Fruit fly (Drosophila melanogaster) whole organism, embryonic: ENCODE data around the gene GIIIspla2.

Source experiments
- CG11093 ChIP-seq: fragments of 200-800 bp; sonication (Bioruptor generic); IDR thresholded peaks from 3 replicates; pipeline ENCODE4 v1.3.6; 2022; ENCODE audit warnings: missing biosample characterization, missing genetic modification characterization
- CG13775 ChIP-seq: fragments of 200-800 bp; sonication (Bioruptor generic); optimal IDR thresholded peaks from 3 replicates; lab custom pipeline; 2017; ENCODE audit warnings: missing biosample characterization, mild to moderate bottlenecking, missing genetic modification characterization
- CG15073 ChIP-seq: fragments of 200-800 bp; sonication (Bioruptor generic); optimal IDR thresholded peaks from 2 replicates; lab custom pipeline; 2016; ENCODE audit warnings: missing biosample characterization, missing genetic modification characterization
- CG15601 ChIP-seq: fragments of 200-800 bp; sonication (Bioruptor generic); optimal IDR thresholded peaks from 3 replicates; lab custom pipeline; 2019; ENCODE audit warnings: missing biosample characterization, mild to moderate bottlenecking, missing genetic modification characterization, moderate library complexity
- CG18476 ChIP-seq: fragments of 200-800 bp; sonication (Bioruptor generic); optimal IDR thresholded peaks from 2 replicates; lab custom pipeline; 2016; ENCODE audit warnings: missing biosample characterization, mild to moderate bottlenecking, missing genetic modification characterization
- CG34422 ChIP-seq: fragments of 200-800 bp; sonication (Bioruptor generic); IDR thresholded peaks from 3 replicates; pipeline ENCODE4 v1.3.6; 2022; ENCODE audit warnings: missing biosample characterization, missing genetic modification characterization
- CG3995 ChIP-seq: fragments of 200-800 bp; sonication (Bioruptor generic); optimal IDR thresholded peaks from 3 replicates; lab custom pipeline; 2016; ENCODE audit warnings: missing biosample characterization, missing genetic modification characterization
- CG6689 ChIP-seq: fragments of 200-800 bp; sonication (Bioruptor generic); IDR thresholded peaks from 2 replicates; pipeline ENCODE4 v1.3.6; 2022; ENCODE audit warnings: missing biosample characterization, missing genetic modification characterization
- CG7839 ChIP-seq: fragments of 200-800 bp; sonication (Bioruptor generic); optimal IDR thresholded peaks from 3 replicates; lab custom pipeline; 2018; ENCODE audit warnings: missing biosample characterization, mild to moderate bottlenecking, missing genetic modification characterization, moderate library complexity
- CG8290 ChIP-seq, 3 experiments: fragments of 200-800 bp; sonication (Bioruptor generic); optimal IDR thresholded peaks; 2 replicates each; lab custom pipeline; 2016 to 2019; ENCODE audit warnings: missing biosample characterization in 3 of 3, missing genetic modification characterization in 3 of 3, mild to moderate bottlenecking in 2 of 3, moderate library complexity in 1 of 3
- CG8765 ChIP-seq: fragments of 200-800 bp; sonication (Bioruptor generic); IDR thresholded peaks from 2 replicates; pipeline ENCODE4 v1.3.6; 2022; ENCODE audit warnings: missing biosample characterization, missing genetic modification characterization
- D ChIP-seq, 2 experiments: fragments of 200-800 bp in 1 of 2; fragments of >200 bp in 1 of 2; sonication (Bioruptor generic) in 1 of 2; optimal IDR thresholded peaks; 2 replicates in 1 of 2; 3 replicates in 1 of 2; lab custom pipeline; 2017; ENCODE audit warnings: mild to moderate bottlenecking in 1 of 2, missing biosample characterization in 1 of 2, missing genetic modification characterization in 1 of 2, missing genetic modification reagents in 1 of 2
- E2f1 ChIP-seq: fragments of 200-800 bp; sonication (Bioruptor generic); IDR thresholded peaks from 2 replicates; pipeline ENCODE4 v1.3.6; 2022; ENCODE audit warnings: missing biosample characterization, missing genetic modification characterization
- ERR ChIP-seq: fragments of 200-800 bp; sonication (Bioruptor generic); optimal IDR thresholded peaks from 2 replicates; lab custom pipeline; 2016; ENCODE audit warnings: missing biosample characterization, missing genetic modification characterization
- Ets65A ChIP-seq: fragments of 200-800 bp; sonication (Bioruptor generic); peaks from one replicate; lab custom pipeline; 2016; ENCODE audit warnings: missing biosample characterization, missing genetic modification characterization
- Ets97D ChIP-seq: fragments of 200-800 bp; sonication (Bioruptor generic); optimal IDR thresholded peaks from 3 replicates; lab custom pipeline; 2016; ENCODE audit warnings: missing biosample characterization, missing genetic modification characterization
- HHEX ChIP-seq: fragments of 200-800 bp; sonication (Bioruptor generic); optimal IDR thresholded peaks from 3 replicates; lab custom pipeline; 2017; ENCODE audit warnings: missing biosample characterization, mild to moderate bottlenecking, missing genetic modification characterization, missing genetic modification reagents
- Hmr ChIP-seq: fragments of 200-800 bp; sonication (Bioruptor generic); optimal IDR thresholded peaks from 3 replicates; lab custom pipeline; 2017; ENCODE audit warnings: mild to moderate bottlenecking, missing biosample characterization, missing genetic modification reagents, missing genetic modification characterization
- Mad ChIP-seq: fragments of 200-800 bp; sonication (Bioruptor generic); optimal IDR thresholded peaks from 2 replicates; lab custom pipeline; 2016; ENCODE audit warnings: missing biosample characterization, missing genetic modification characterization
- Med ChIP-seq: fragments of 200-800 bp; sonication (Bioruptor generic); peaks from one replicate; lab custom pipeline; 2016; ENCODE audit warnings: missing biosample characterization, missing genetic modification characterization, mild to moderate bottlenecking, inconsistent platforms, moderate library complexity
- NC2α ChIP-seq: fragments of 200-800 bp; sonication (Bioruptor generic); optimal IDR thresholded peaks from 2 replicates; lab custom pipeline; 2016; ENCODE audit warnings: missing biosample characterization, missing genetic modification characterization
- NK7.1 ChIP-seq: fragments of 200-800 bp; sonication (Bioruptor generic); optimal IDR thresholded peaks from 3 replicates; lab custom pipeline; 2016; ENCODE audit warnings: missing biosample characterization, missing genetic modification characterization
- Neu2 ChIP-seq: fragments of 200-800 bp; sonication (Bioruptor generic); optimal IDR thresholded peaks from 3 replicates; lab custom pipeline; 2016; ENCODE audit warnings: missing biosample characterization, missing genetic modification characterization, borderline replicate concordance
- PHDP ChIP-seq: fragments of 200-800 bp; sonication (Bioruptor generic); optimal IDR thresholded peaks from 3 replicates; lab custom pipeline; 2018; ENCODE audit warnings: missing biosample characterization, mild to moderate bottlenecking, missing genetic modification characterization, moderate library complexity
- Ravus ChIP-seq: fragments of 200-800 bp; sonication (Bioruptor generic); IDR thresholded peaks from 2 replicates; pipeline ENCODE4 v1.3.6; 2022; ENCODE audit warnings: missing biosample characterization, missing genetic modification characterization
- Stat92E ChIP-seq, 3 experiments: fragments of >200 bp in 2 of 3; fragments of 200-800 bp in 1 of 3; sonication (Bioruptor generic) in 1 of 3; optimal IDR thresholded peaks; 2 replicates each; lab custom pipeline; 2017 to 2019; ENCODE audit warnings: missing biosample characterization in 3 of 3, missing genetic modification characterization in 3 of 3, mild to moderate bottlenecking in 1 of 3, moderate library complexity in 1 of 3
- TFAM ChIP-seq: fragments of 200-800 bp; sonication (Bioruptor generic); optimal IDR thresholded peaks from 2 replicates; lab custom pipeline; 2017; ENCODE audit warnings: missing biosample characterization, missing genetic modification characterization, inconsistent platforms
- abd-A ChIP-seq: fragments of 200-800 bp; sonication (Bioruptor generic); optimal IDR thresholded peaks from 3 replicates; lab custom pipeline; 2019; ENCODE audit warnings: missing biosample characterization, mild to moderate bottlenecking, missing genetic modification characterization, moderate library complexity
- ase ChIP-seq: fragments of 200-800 bp; sonication (Bioruptor generic); IDR thresholded peaks from 3 replicates; pipeline ENCODE4 v1.3.6; 2022; ENCODE audit warnings: missing biosample characterization, missing genetic modification characterization
- cato ChIP-seq: fragments of 200-800 bp; sonication (Bioruptor generic); optimal IDR thresholded peaks from 2 replicates; lab custom pipeline; 2016; ENCODE audit warnings: missing biosample characterization, missing genetic modification characterization, borderline replicate concordance
- caup ChIP-seq: fragments of 200-800 bp; sonication (Bioruptor generic); optimal IDR thresholded peaks from 3 replicates; lab custom pipeline; 2017; ENCODE audit warnings: missing biosample characterization, mild to moderate bottlenecking, missing genetic modification characterization, moderate library complexity; ENCODE audit not compliant: severe bottlenecking
- crp ChIP-seq, 2 experiments: fragments of 200-800 bp; sonication (Bioruptor generic); optimal IDR thresholded peaks; 2 replicates in 1 of 2; 3 replicates in 1 of 2; lab custom pipeline; 2017; ENCODE audit warnings: missing biosample characterization in 2 of 2, missing genetic modification characterization in 2 of 2, mild to moderate bottlenecking in 1 of 2, moderate library complexity in 1 of 2
- cwo ChIP-seq: fragments of 200-800 bp; sonication (Bioruptor generic); optimal IDR thresholded peaks from 3 replicates; lab custom pipeline; 2017; ENCODE audit warnings: missing biosample characterization, missing genetic modification characterization, mild to moderate bottlenecking, moderate library complexity, missing genetic modification reagents
- dmrt11E ChIP-seq: fragments of 200-800 bp; sonication (Bioruptor generic); optimal IDR thresholded peaks from 3 replicates; lab custom pipeline; 2018; ENCODE audit warnings: missing biosample characterization, mild to moderate bottlenecking, missing genetic modification characterization, moderate library complexity
- ems ChIP-seq: fragments of 200-800 bp; sonication (Bioruptor generic); optimal IDR thresholded peaks from 3 replicates; lab custom pipeline; 2016; ENCODE audit warnings: missing biosample characterization, missing genetic modification characterization
- fd102C ChIP-seq: fragments of 200-800 bp; sonication (Bioruptor generic); optimal IDR thresholded peaks from 2 replicates; lab custom pipeline; 2018; ENCODE audit warnings: missing biosample characterization, mild to moderate bottlenecking, missing genetic modification characterization, moderate library complexity
- fd96Cb ChIP-seq: fragments of 200-800 bp; sonication (Bioruptor generic); optimal IDR thresholded peaks from 2 replicates; lab custom pipeline; 2018; ENCODE audit warnings: missing biosample characterization, mild to moderate bottlenecking, missing genetic modification characterization, moderate library complexity
- gro ChIP-seq: fragments of 200-800 bp; sonication (Bioruptor generic); optimal IDR thresholded peaks from 2 replicates; lab custom pipeline; 2016; ENCODE audit warnings: missing biosample characterization, missing genetic modification characterization
- ind ChIP-seq: fragments of 200-800 bp; sonication (Bioruptor generic); optimal IDR thresholded peaks from 3 replicates; lab custom pipeline; 2016; ENCODE audit warnings: missing biosample characterization, missing genetic modification characterization
- jigr1 ChIP-seq: fragments of 200-800 bp; sonication (Bioruptor generic); IDR thresholded peaks from 3 replicates; pipeline ENCODE4 v1.3.6; 2022; ENCODE audit warnings: missing biosample characterization, missing genetic modification characterization
- kah ChIP-seq: fragments of 200-800 bp; sonication (Bioruptor generic); optimal IDR thresholded peaks from 2 replicates; lab custom pipeline; 2018; ENCODE audit warnings: missing biosample characterization, mild to moderate bottlenecking, missing genetic modification characterization
- kni ChIP-seq: fragments of 200-800 bp; sonication (Bioruptor generic); optimal IDR thresholded peaks from 3 replicates; lab custom pipeline; 2017; ENCODE audit warnings: mild to moderate bottlenecking, missing biosample characterization, missing genetic modification reagents, missing genetic modification characterization
- knrl ChIP-seq: fragments of 200-800 bp; sonication (Bioruptor generic); IDR thresholded peaks from 3 replicates; pipeline ENCODE4 v1.3.6; 2022; ENCODE audit warnings: missing biosample characterization, missing genetic modification characterization; ENCODE audit not compliant: partially characterized antibody
- nau ChIP-seq: fragments of 200-800 bp; sonication (Bioruptor generic); optimal IDR thresholded peaks from 3 replicates; lab custom pipeline; 2017; ENCODE audit warnings: missing biosample characterization, mild to moderate bottlenecking, missing genetic modification characterization, missing genetic modification reagents
- nerfin-1 ChIP-seq: fragments of 200-800 bp; sonication (Bioruptor generic); optimal IDR thresholded peaks from 3 replicates; lab custom pipeline; 2019; ENCODE audit warnings: missing biosample characterization, mild to moderate bottlenecking, missing genetic modification characterization, moderate library complexity
- onecut ChIP-seq: fragments of 200-800 bp; sonication (Bioruptor generic); IDR thresholded peaks from 2 replicates; pipeline ENCODE4 v1.3.6; 2022; ENCODE audit warnings: missing biosample characterization, missing genetic modification characterization
- ro ChIP-seq: fragments of 200-800 bp; sonication (Bioruptor generic); IDR thresholded peaks from 2 replicates; pipeline ENCODE4 v1.3.6; 2022; ENCODE audit warnings: missing biosample characterization, missing genetic modification characterization
- salm ChIP-seq: fragments of 200-800 bp; sonication (Bioruptor generic); optimal IDR thresholded peaks from 2 replicates; lab custom pipeline; 2018; ENCODE audit warnings: missing biosample characterization, mild to moderate bottlenecking, missing genetic modification characterization
- tgo ChIP-seq: fragments of 200-800 bp; sonication (Bioruptor generic); IDR thresholded peaks from 3 replicates; pipeline ENCODE4 v1.3.6; 2022; ENCODE audit warnings: missing biosample characterization, missing genetic modification characterization

Gene GIIIspla2

DNA sequence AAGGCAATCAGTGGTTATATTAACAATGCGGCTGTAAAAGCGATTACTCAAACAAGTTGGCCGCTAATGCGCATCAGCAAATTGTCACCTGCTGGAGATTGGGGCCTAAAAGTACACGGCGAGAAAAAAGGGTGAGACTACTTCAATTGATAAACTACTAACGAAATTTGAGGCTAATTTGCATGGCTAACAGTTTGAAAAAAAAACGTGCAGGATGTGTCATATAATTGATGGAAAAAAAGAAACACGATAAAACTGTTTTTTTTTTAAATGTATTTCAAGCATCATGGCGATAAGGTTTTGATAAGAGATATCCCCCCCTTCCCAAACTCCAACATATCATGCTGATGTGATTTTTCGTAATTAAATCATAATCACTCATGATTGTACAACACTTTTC is 44.7 kb upstream of the GIIIspla2 start (continued):
- TF ChIP-seq CG8765 (GFP tag; lab: Robert Waterston, UW) (no peak), PHDP (tag; lab: Kevin White, UChicago) (peak; percentile 29), dmrt11E (no peak), CG11093 (no peak), knrl (GFP tag; lab: Robert Waterston, UW) (no peak), CG13775 (GFP tag; lab: Kevin White, UChicago) (peak; percentile 32), E2f1 (GFP tag; lab: Robert Waterston, UW) (no peak), Ravus (no peak), CG34422 (no peak), ems (GFP tag; lab: Kevin White, UChicago) (no peak), CG18476 (no peak), kah (GFP tag; lab: Kevin White, UChicago) (no peak), ERR (no peak), jigr1 (GFP tag; lab: Robert Waterston, UW) (0 out of 3 replicates have a peak, but pooled peaks have one; percentile 16), Hmr (peak; percentile 69), CG8290 (GFP tag; optimal IDR thresholded peaks at IDR 0.05; lab: Kevin White, UChicago) (no peak), CG8290 (tag; optimal IDR thresholded peaks at IDR 0.05; lab: Kevin White, UChicago) (peak in 1 of 2 experiments; percentile 5), CG15073 (no peak), ind (GFP tag; lab: Kevin White, UChicago) (no peak), D (optimal IDR thresholded peaks at IDR 0.05; lab: Kevin White, UChicago) (no peak), D (GFP tag; optimal IDR thresholded peaks at IDR 0.05; lab: Kevin White, UChicago) (no peak), fd96Cb (tag; lab: Kevin White, UChicago) (no peak), CG7839 (peak; percentile 53), kni (no peak), Neu2 (GFP tag; lab: Kevin White, UChicago) (no peak), Med (GFP tag; lab: Kevin White, UChicago) (peak; percentile 53), abd-A (tag; lab: Kevin White, UChicago) (no peak), CG3995 (GFP tag; lab: Kevin White, UChicago) (no peak), nau (GFP tag; lab: Kevin White, UChicago) (peak; percentile 27), HHEX (GFP tag; lab: Kevin White, UChicago) (peak; percentile 44), onecut (GFP tag; lab: Robert Waterston, UW) (no peak), tgo (GFP tag; lab: Robert Waterston, UW) (peak; percentile 38; the same call in 1 of the 3 replicates), gro (GFP tag; lab: Kevin White, UChicago) (peak; percentile 31), NC2α (no peak), ro (GFP tag; lab: Robert Waterston, UW) (no peak), NK7.1 (GFP tag; lab: Kevin White, UChicago) (peak; percentile 11), fd102C (GFP tag; lab: Kevin White, UChicago) (no peak), Stat92E (GFP tag; optimal IDR thresholded peaks at IDR 0.05; lab: Kevin White, UChicago) (no peak), ase (GFP tag; lab: Robert Waterston, UW) (no peak), cato (no peak), Mad (no peak), Ets65A (GFP tag; lab: Kevin White, UChicago) (peak; percentile 90), CG6689 (GFP tag; lab: Robert Waterston, UW) (no peak), caup (GFP tag; lab: Kevin White, UChicago) (peak; percentile 46), TFAM (GFP tag; lab: Kevin White, UChicago) (no peak), salm (tag; lab: Kevin White, UChicago) (no peak), Ets97D (GFP tag; lab: Kevin White, UChicago) (no peak), nerfin-1 (no peak), cwo (peak; percentile 51), crp (GFP tag; optimal IDR thresholded peaks at IDR 0.05; lab: Kevin White, UChicago) (no peak), CG15601 (tag; lab: Kevin White, UChicago) (no peak)
